Worm (Caenorhabditis elegans) whole organism, early embryonic: ENCODE data around the gene T12D8.9.

ENCODE experiments used
- B0310.2 ChIP-seq: sonication (generic microtip); optimal IDR thresholded peaks from 2 replicates; lab custom pipeline; 2016; ENCODE audit warnings: mild to moderate bottlenecking, missing genetic modification characterization, missing compliant biosample characterization
- F13C5.2 ChIP-seq: sonication (generic microtip); optimal IDR thresholded peaks from 2 replicates; lab custom pipeline; 2017; ENCODE audit warnings: mild to moderate bottlenecking, missing genetic modification characterization, inconsistent platforms, missing compliant biosample characterization
- aly-1 ChIP-seq: sonication (generic microtip); optimal IDR thresholded peaks from 2 replicates; lab custom pipeline; 2016; ENCODE audit warnings: missing genetic modification characterization, missing compliant biosample characterization
- ama-1 ChIP-seq: fragments of 150-350 bp; optimal IDR thresholded peaks from 2 replicates; lab custom pipeline; 2014
- ceh-13 ChIP-seq: fragments of 200-800 bp; sonication (Bioruptor generic); optimal IDR thresholded peaks from 2 replicates; lab custom pipeline; 2018; ENCODE audit warnings: mild to moderate bottlenecking, missing genetic modification characterization, missing compliant biosample characterization
- ceh-36 ChIP-seq: sonication (generic microtip); optimal IDR thresholded peaks from 2 replicates; lab custom pipeline; 2016; ENCODE audit warnings: missing genetic modification characterization, inconsistent platforms, missing compliant biosample characterization
- ets-7 ChIP-seq: sonication (generic microtip); optimal IDR thresholded peaks from 2 replicates; lab custom pipeline; 2016; ENCODE audit warnings: missing genotype, missing genetic modification characterization, missing compliant biosample characterization
- flt-1 ChIP-seq: fragments of 200-800 bp; sonication (Bioruptor generic); IDR thresholded peaks from 2 replicates; pipeline ENCODE4 v1.3.6; 2022; ENCODE audit warnings: missing genetic modification characterization, missing compliant biosample characterization
- hmbx-1 ChIP-seq: sonication (generic microtip); optimal IDR thresholded peaks from 2 replicates; lab custom pipeline; 2016; ENCODE audit warnings: mild to moderate bottlenecking, missing genetic modification characterization, missing compliant biosample characterization
- hmg-4 ChIP-seq: fragments of 200-800 bp; sonication (Bioruptor generic); optimal IDR thresholded peaks from 2 replicates; lab custom pipeline; 2018; ENCODE audit warnings: mild to moderate bottlenecking, missing genetic modification characterization, missing compliant biosample characterization
- hnd-1 ChIP-seq: sonication (generic microtip); optimal IDR thresholded peaks from 2 replicates; lab custom pipeline; 2016; ENCODE audit warnings: missing genetic modification characterization, missing compliant biosample characterization
- pes-1 ChIP-seq: fragments of 200-800 bp; sonication (Bioruptor generic); IDR thresholded peaks from 2 replicates; pipeline ENCODE4 v1.3.6; 2022; ENCODE audit warnings: missing genetic modification reagents, missing genetic modification characterization, missing compliant biosample characterization
- scrt-1 ChIP-seq: fragments of 200-800 bp; sonication (Bioruptor generic); IDR thresholded peaks from 2 replicates; pipeline ENCODE4 v1.3.6; 2022; ENCODE audit warnings: missing genetic modification characterization, missing compliant biosample characterization
- sea-1 ChIP-seq: fragments of 200-800 bp; sonication (Bioruptor generic); conservative IDR thresholded peaks from 2 replicates; pipeline ENCODE4 v1.3.6; 2022; ENCODE audit warnings: missing genetic modification characterization, missing compliant biosample characterization
- tbx-11 ChIP-seq: fragments of 200-800 bp; sonication (Bioruptor generic); IDR thresholded peaks from 2 replicates; pipeline ENCODE4 v1.3.6; 2022; ENCODE audit warnings: missing genetic modification characterization, missing compliant biosample characterization
- tbx-37 ChIP-seq: fragments of 200-800 bp; sonication (Bioruptor generic); conservative IDR thresholded peaks from 2 replicates; pipeline ENCODE4 v1.3.6; 2022; ENCODE audit warnings: missing genetic modification reagents, missing genetic modification characterization, missing compliant biosample characterization
- tra-4 ChIP-seq: sonication (generic microtip); optimal IDR thresholded peaks from 2 replicates; lab custom pipeline; 2017; ENCODE audit warnings: missing genetic modification characterization, missing compliant biosample characterization

T12D8.9 gene

DNA sequence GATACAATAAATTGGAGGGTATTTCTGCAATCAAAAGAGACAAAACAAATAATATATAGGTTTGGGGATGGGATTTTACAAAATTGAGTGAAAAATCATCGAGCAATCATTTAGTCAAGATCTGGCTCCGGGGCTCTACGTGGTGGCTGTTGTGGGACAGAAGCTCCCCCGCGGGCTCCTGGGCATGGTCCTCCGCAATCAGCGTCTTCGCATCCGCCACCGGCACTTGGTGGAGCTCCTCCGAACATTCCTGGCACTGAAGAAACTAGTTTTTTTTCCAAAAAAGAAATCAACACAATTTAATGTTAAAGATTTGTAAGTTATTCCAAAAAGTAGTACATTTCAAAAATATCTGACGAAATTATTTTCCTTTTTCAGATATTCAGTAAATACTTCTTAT, 2.2 kb upstream of the T12D8.9 start:
- TF ChIP-seq hmbx-1 (tag; lab: Kevin White, UChicago) (no peak), B0310.2 (no peak), F13C5.2 (tag; lab: Kevin White, UChicago) (no peak), hnd-1 (tag; lab: Kevin White, UChicago) (no peak), flt-1 (GFP tag; lab: Robert Waterston, UW) (no peak), scrt-1 (GFP tag; lab: Robert Waterston, UW) (no peak), pes-1 (GFP tag; lab: Robert Waterston, UW) (no peak), sea-1 (GFP tag; lab: Robert Waterston, UW) (no peak)

DNA sequence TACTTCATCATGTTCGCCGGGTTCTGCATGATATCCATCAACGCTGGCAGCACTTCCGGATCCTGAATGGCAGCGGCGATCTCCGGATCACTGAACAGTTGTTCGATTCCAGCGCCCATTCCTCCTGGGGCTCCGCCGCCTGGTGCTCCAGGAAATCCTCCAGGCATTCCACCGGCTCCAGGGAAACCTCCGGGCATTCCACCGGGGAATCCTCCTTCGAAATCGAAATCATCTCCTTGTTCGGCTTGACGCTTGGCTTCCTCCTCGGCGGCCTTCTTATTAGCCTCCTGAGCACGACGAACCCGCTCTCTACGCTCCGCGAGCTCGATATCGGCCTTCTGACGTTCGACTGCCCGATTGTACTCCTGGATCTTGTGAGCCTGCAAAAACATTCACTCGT, 1.4 kb upstream of the T12D8.9 start:
- no peak for TF ChIP-seq ceh-13 (GFP tag; lab: Kevin White, UChicago)
- TF ChIP-seq hmg-4: peak; percentile 21

- no peak for TF ChIP-seq ceh-13 (GFP tag; lab: Kevin White, UChicago)
These were observed 4.1 kb downstream of the T12D8.9 start for ce11 chrIII:13621012-13621411.

- TF ChIP-seq tbx-11 (GFP tag; lab: Robert Waterston, UW) (no peak), sea-1 (GFP tag; lab: Robert Waterston, UW) (0 out of 2 replicates have a peak, but pooled peaks have one; percentile 22)
These were observed 4.8 kb downstream of the T12D8.9 start for ce11 chrIII:13621717-13622116.

DNA sequence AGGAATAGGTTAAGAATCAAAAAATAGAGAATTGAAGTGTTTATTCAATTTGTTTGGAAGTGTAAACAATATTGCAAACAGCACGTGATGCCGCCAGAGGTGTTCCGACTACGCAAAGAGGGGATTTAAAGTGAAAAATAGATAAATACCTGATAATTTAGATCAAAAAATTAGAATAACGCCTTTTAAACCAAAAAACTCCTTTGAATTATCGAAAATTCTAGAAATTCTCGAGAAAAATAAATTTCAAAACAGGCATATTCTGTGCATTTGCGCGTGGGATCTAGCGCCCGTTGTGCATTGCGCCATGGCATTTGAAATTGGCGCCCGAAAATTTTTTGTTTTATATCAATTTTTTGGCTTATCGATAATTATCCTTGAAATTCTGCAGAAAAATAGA, 5.4 kb downstream of the T12D8.9 start, which contains the start of gene hip-1:
hip-1 (minus strand) TSS at position 225 of the 400 bp plus-strand sequence.
- TF ChIP-seq aly-1 (no peak), hmg-4 (no peak), ceh-13 (GFP tag; lab: Kevin White, UChicago) (no peak), ets-7 (tag; lab: Kevin White, UChicago) (no peak), sea-1 (GFP tag; lab: Robert Waterston, UW) (no peak), ceh-36 (no peak), F13C5.2 (tag; lab: Kevin White, UChicago) (no peak), tbx-37 (GFP tag; lab: Robert Waterston, UW) (no peak), tra-4 (tag; lab: Kevin White, UChicago) (no peak), scrt-1 (GFP tag; lab: Robert Waterston, UW) (no peak), flt-1 (GFP tag; lab: Robert Waterston, UW) (no peak), tbx-11 (GFP tag; lab: Robert Waterston, UW) (no peak), hmbx-1 (tag; lab: Kevin White, UChicago) (no peak), ama-1 (lab: Kevin White, UChicago) (no peak), B0310.2 (no peak)

- TF ChIP-seq aly-1 (no peak), flt-1 (GFP tag; lab: Robert Waterston, UW) (no peak), ceh-13 (GFP tag; lab: Kevin White, UChicago) (no peak), ceh-36 (no peak)
These were observed 6.1 kb downstream of the T12D8.9 start, which contains the start of gene mlc-5 for ce11 chrIII:13623014-13623413. Gene mlc-5 (plus strand): TSS chrIII:13623314.

ce11 chrIII:13624226-13624625, 7.3 kb downstream of the T12D8.9 start, which contains the start of gene taf-9:
Gene taf-9 (plus strand): TSS chrIII:13624276.
- TF ChIP-seq ets-7 (tag; lab: Kevin White, UChicago) (no peak), scrt-1 (GFP tag; lab: Robert Waterston, UW) (no peak), pes-1 (GFP tag; lab: Robert Waterston, UW) (no peak), hmbx-1 (tag; lab: Kevin White, UChicago) (no peak), flt-1 (GFP tag; lab: Robert Waterston, UW) (no peak), tbx-37 (GFP tag; lab: Robert Waterston, UW) (no peak), tra-4 (tag; lab: Kevin White, UChicago) (no peak), ceh-36 (no peak), F13C5.2 (tag; lab: Kevin White, UChicago) (no peak), ama-1 (lab: Kevin White, UChicago) (no peak)

DNA sequence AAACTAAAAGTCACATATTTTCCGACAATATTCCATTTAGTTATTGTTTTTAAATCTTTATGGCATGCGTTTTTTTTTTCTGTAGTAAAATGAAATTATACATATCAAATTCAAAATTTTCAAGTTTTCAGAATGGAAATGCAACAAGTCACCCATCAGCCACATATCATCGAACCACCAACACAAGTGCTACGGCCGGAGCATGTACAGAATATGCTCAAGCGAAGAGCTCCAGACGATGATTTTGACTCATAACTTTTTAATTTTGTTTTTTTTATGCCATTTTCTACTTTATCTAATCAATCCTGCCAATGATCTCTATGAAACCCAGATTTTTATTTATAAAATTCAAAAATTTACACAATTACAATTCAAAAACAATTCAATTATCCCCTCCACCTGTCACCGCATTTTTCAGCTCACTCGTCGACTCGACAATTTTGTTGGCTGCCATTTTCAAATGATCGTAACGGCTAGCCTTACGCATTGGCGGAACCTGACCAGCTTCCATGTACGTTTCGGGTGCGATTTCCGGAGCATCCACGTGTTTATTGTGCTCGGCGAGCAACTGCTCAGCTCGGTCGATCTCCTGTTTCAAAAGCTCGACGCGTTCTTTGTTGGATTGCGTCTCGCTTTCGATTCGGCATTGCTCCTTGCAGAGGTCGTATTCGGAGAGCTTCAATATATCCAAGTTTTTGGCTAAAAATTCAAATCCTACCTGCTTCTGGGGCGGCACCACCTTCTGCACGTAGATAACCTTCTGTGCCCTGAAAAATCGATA, 8.9 kb downstream of the T12D8.9 start:
- TF ChIP-seq hnd-1 (tag; lab: Kevin White, UChicago) (no peak), ets-7 (tag; lab: Kevin White, UChicago) (no peak)

- TF ChIP-seq hmg-4: no peak
- TF ChIP-seq hnd-1 (tag; lab: Kevin White, UChicago): no peak
- TF ChIP-seq aly-1: no peak
These were observed 9.8 kb downstream of the T12D8.9 start, which contains the start of gene T12D8.5 for ce11 chrIII:13626692-13627091. Gene T12D8.5 (minus strand): TSS chrIII:13626786.
